Worm (Caenorhabditis elegans) whole organism, mixed stage, embryonic: ENCODE results near the gene W04G3.11.

Experiments
- blmp-1 ChIP-seq: fragments of 150-350 bp; optimal IDR thresholded peaks from 2 replicates; lab custom pipeline; 2014; ENCODE audit warnings: missing biosample characterization, missing genetic modification characterization
- ceh-83 ChIP-seq: fragments of 200-800 bp; sonication (Bioruptor generic); optimal IDR thresholded peaks from 2 replicates; lab custom pipeline; 2018; ENCODE audit warnings: mild to moderate bottlenecking, missing genetic modification characterization, missing compliant biosample characterization
- elt-3 ChIP-seq: fragments of 150-350 bp; optimal IDR thresholded peaks from 2 replicates; lab custom pipeline; 2014; ENCODE audit warnings: missing biosample characterization, missing genetic modification characterization
- hlh-1 ChIP-seq: fragments of 150-350 bp; optimal IDR thresholded peaks from 2 replicates; lab custom pipeline; 2014; ENCODE audit warnings: missing biosample characterization, missing genetic modification reagents, missing genetic modification characterization
- lin-13 ChIP-seq: fragments of 150-350 bp; optimal IDR thresholded peaks from 2 replicates; lab custom pipeline; 2014; ENCODE audit warnings: missing biosample characterization, missing genetic modification characterization
- lsy-2 ChIP-seq: fragments of 150-350 bp; optimal IDR thresholded peaks from 2 replicates; lab custom pipeline; 2014; ENCODE audit warnings: missing biosample characterization, missing genetic modification characterization
- mep-1 ChIP-seq: fragments of 150-350 bp; optimal IDR thresholded peaks from 2 replicates; lab custom pipeline; 2017; ENCODE audit warnings: missing biosample characterization, missing genetic modification reagents, missing genetic modification characterization, inconsistent platforms
- nhr-28 ChIP-seq: fragments of 150-350 bp; optimal IDR thresholded peaks from 2 replicates; lab custom pipeline; 2014; ENCODE audit warnings: missing biosample characterization, missing genetic modification characterization
- pha-4 ChIP-seq: fragments of 150-350 bp; optimal IDR thresholded peaks from 2 replicates; lab custom pipeline; 2018; ENCODE audit warnings: missing biosample characterization, missing genetic modification reagents, missing genetic modification characterization
- snpc-4 ChIP-seq: fragments of 150-350 bp; optimal IDR thresholded peaks from 2 replicates; lab custom pipeline; 2014; ENCODE audit warnings: missing biosample characterization, missing genetic modification characterization
- unc-39 ChIP-seq: fragments of 150-350 bp; optimal IDR thresholded peaks from 2 replicates; lab custom pipeline; 2014; ENCODE audit warnings: missing biosample characterization, missing genetic modification characterization
- unc-62 ChIP-seq: fragments of 150-350 bp; optimal IDR thresholded peaks from 2 replicates; lab custom pipeline; 2014; ENCODE audit warnings: missing biosample characterization, missing genetic modification reagents, missing genetic modification characterization
- ztf-11 ChIP-seq: fragments of 150-350 bp; optimal IDR thresholded peaks from 2 replicates; lab custom pipeline; 2014; ENCODE audit warnings: missing biosample characterization, missing genetic modification characterization

ce11 chrX:11136988-11137387, 48.0 kb downstream of the W04G3.11 start:
- TF ChIP-seq ztf-11 = no peak
- TF ChIP-seq unc-39 (tag; lab: Kevin White, UChicago) = no peak
- no peak for TF ChIP-seq lin-13
- TF ChIP-seq elt-3 = no peak
- no peak for TF ChIP-seq unc-62 (GFP tag; lab: Kevin White, UChicago)
- TF ChIP-seq pha-4 = no peak
- no peak for TF ChIP-seq mep-1 (tag; lab: Kevin White, UChicago)
- no peak for TF ChIP-seq ceh-83 (GFP tag; lab: Kevin White, UChicago)
- TF ChIP-seq lsy-2 (tag; lab: Kevin White, UChicago) = no peak
- TF ChIP-seq nhr-28 (tag; lab: Kevin White, UChicago) = no peak
- TF ChIP-seq snpc-4 (tag; lab: Kevin White, UChicago) = no peak
- no peak for TF ChIP-seq hlh-1 (tag; lab: Kevin White, UChicago)
- no peak for TF ChIP-seq blmp-1 (tag; lab: Kevin White, UChicago)
